Worm (Caenorhabditis elegans): ENCODE measurements around the gene nhr-46.

DNA sequence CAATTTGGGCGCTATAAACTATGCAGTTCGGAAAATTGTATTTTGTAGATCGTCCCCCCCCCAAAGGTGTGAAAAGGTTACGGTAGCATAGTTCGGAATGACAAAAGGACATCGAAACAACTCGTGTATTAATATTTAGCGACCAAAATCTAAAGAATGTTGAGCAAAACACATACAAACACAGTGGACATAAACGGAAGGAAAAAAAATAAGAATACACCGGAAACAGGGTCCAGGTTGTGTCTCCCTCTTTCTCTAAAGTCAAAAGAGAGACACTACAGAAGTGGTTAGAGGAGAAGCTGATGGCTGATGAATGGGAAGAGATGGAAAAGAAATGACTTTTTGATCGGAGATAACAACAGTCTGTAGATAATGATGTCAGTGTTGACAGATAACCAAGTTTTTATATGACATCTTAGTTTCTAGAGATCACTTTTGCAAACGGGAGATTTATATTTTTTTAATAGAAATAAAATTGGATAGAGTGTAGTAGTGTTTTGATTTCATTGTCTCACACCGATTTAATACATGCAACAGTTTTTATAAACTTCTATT, 22.6 kb upstream of the nhr-46 start:
- no peak for TF ChIP-seq T22C8.4 (GFP tag; IDR thresholded peaks at IDR 0.05)
- TF ChIP-seq klf-2 (GFP tag; conservative IDR thresholded peaks at IDR 0.05): no peak
- no peak for TF ChIP-seq ref-1 (GFP tag; conservative IDR thresholded peaks at IDR 0.05)
- TF ChIP-seq ztf-23 (GFP tag; IDR thresholded peaks at IDR 0.05): no peak

All from whole organism, midembryonic.